Fruit fly (Drosophila melanogaster): ENCODE data around the gene CG13658.

DNA sequence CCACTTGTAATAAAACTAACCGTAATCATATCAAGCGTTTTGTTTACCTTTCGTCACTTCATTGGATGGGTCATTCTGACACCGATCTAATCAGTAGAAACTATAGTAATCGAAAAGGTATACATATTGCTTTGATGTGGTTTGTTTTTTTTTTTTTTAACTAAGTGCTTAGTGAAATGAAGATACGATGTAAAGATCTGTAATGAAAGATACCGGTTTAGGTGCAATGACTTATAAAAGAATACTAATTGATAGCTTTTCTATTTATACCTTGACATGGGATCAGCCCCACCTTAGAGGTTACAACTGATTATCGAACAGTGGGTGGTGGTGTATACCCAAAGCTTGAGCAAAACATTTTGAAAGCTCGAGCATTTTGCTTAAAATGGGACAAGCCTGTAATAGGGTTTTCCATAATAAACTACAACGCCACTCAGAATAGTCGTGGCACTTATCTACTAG lies 4.0 kb upstream of the CG13658 start, which contains the start of gene CG31300:
- TF ChIP-seq fkh (GFP tag; optimal IDR thresholded peaks at IDR 0.05) (no peak), dac (GFP tag; optimal IDR thresholded peaks at IDR 0.05) (no peak), CG3032 (tag; optimal IDR thresholded peaks at IDR 0.05) (no peak), CG16779 (tag; optimal IDR thresholded peaks at IDR 0.05) (no peak), CG4318 (GFP tag; optimal IDR thresholded peaks at IDR 0.05) (no peak)

All from whole organism, prepupa.